Worm (Caenorhabditis elegans) whole organism, L2 larva: ENCODE results near the gene Y54G2A.36.

Experiments used
- C34F6.9 ChIP-seq: fragments of 150-350 bp; optimal IDR thresholded peaks from 2 replicates; lab custom pipeline; 2014; ENCODE audit warnings: missing biosample characterization, missing genetic modification characterization
- F13H6.1 ChIP-seq: sonication (generic microtip); optimal IDR thresholded peaks from 2 replicates; lab custom pipeline; 2016; ENCODE audit warnings: missing genetic modification characterization, missing compliant biosample characterization
- R02D3.7 ChIP-seq: fragments of 150-350 bp; optimal IDR thresholded peaks from 2 replicates; lab custom pipeline; 2014; ENCODE audit warnings: missing biosample characterization, missing genetic modification characterization
- Y55F3AM.14 ChIP-seq: fragments of 200-800 bp; sonication (Bioruptor generic); optimal IDR thresholded peaks from 2 replicates; lab custom pipeline; 2018; ENCODE audit warnings: mild to moderate bottlenecking, missing genetic modification characterization, missing compliant biosample characterization
- ZK546.5 ChIP-seq: sonication (generic microtip); optimal IDR thresholded peaks from 2 replicates; lab custom pipeline; 2017; ENCODE audit warnings: missing biosample characterization, missing genetic modification characterization
- alr-1 ChIP-seq: fragments of 150-350 bp; optimal IDR thresholded peaks from 2 replicates; lab custom pipeline; 2014; ENCODE audit warnings: missing biosample characterization, missing genetic modification characterization
- ama-1 ChIP-seq: fragments of 150-350 bp; optimal IDR thresholded peaks from 2 replicates; lab custom pipeline; 2018; ENCODE audit warnings: inconsistent platforms
- blmp-1 ChIP-seq: sonication (generic microtip); optimal IDR thresholded peaks from 2 replicates; lab custom pipeline; 2017; ENCODE audit warnings: missing genetic modification characterization, mild to moderate bottlenecking, missing compliant biosample characterization, antibody characterized with exemption, moderate library complexity; ENCODE audit not compliant: insufficient read depth
- ceh-16 ChIP-seq: fragments of 150-350 bp; optimal IDR thresholded peaks from 2 replicates; lab custom pipeline; 2014; ENCODE audit warnings: missing biosample characterization, missing genetic modification characterization
- ceh-82 ChIP-seq: fragments of 150-350 bp; optimal IDR thresholded peaks from 2 replicates; lab custom pipeline; 2014; ENCODE audit warnings: missing biosample characterization, missing genetic modification characterization
- dmd-4 ChIP-seq: sonication (generic microtip); optimal IDR thresholded peaks from 2 replicates; lab custom pipeline; 2017; ENCODE audit warnings: missing biosample characterization, missing genetic modification characterization
- egl-27 ChIP-seq: sonication (generic microtip); optimal IDR thresholded peaks from 3 replicates; lab custom pipeline; 2017; ENCODE audit warnings: missing biosample characterization, missing genetic modification reagents, missing genetic modification characterization
- elt-3 ChIP-seq: sonication (generic microtip); optimal IDR thresholded peaks from 2 replicates; lab custom pipeline; 2017; ENCODE audit warnings: missing biosample characterization, missing genetic modification characterization
- fos-1 ChIP-seq: fragments of 150-350 bp; optimal IDR thresholded peaks from 2 replicates; lab custom pipeline; 2014; ENCODE audit warnings: missing biosample characterization, missing genetic modification characterization
- gmeb-1 ChIP-seq: fragments of 150-350 bp; optimal IDR thresholded peaks from 2 replicates; lab custom pipeline; 2014; ENCODE audit warnings: missing biosample characterization, missing genetic modification characterization
- lin-13 ChIP-seq: fragments of 150-350 bp; optimal IDR thresholded peaks from 2 replicates; lab custom pipeline; 2014; ENCODE audit warnings: missing biosample characterization, missing genetic modification reagents, missing genetic modification characterization
- lin-39 ChIP-seq: fragments of 150-350 bp; optimal IDR thresholded peaks from 2 replicates; lab custom pipeline; 2014; ENCODE audit warnings: missing biosample characterization, missing genetic modification reagents, missing genetic modification characterization
- lsy-2 ChIP-seq, 2 experiments: fragments of 150-350 bp in 1 of 2; sonication (generic microtip) in 1 of 2; optimal IDR thresholded peaks; 2 replicates each; lab custom pipeline; 2014 to 2017; ENCODE audit warnings: missing biosample characterization in 2 of 2, missing genetic modification characterization in 2 of 2
- mab-5 ChIP-seq: fragments of 150-350 bp; optimal IDR thresholded peaks from 2 replicates; lab custom pipeline; 2014; ENCODE audit warnings: missing biosample characterization, missing genetic modification characterization
- nhr-10 ChIP-seq: sonication (generic microtip); optimal IDR thresholded peaks from 2 replicates; lab custom pipeline; 2017; ENCODE audit warnings: missing biosample characterization, missing genetic modification characterization
- nhr-11 ChIP-seq: fragments of 150-350 bp; optimal IDR thresholded peaks from 2 replicates; lab custom pipeline; 2014; ENCODE audit warnings: missing biosample characterization, missing genetic modification characterization
- nhr-129 ChIP-seq: fragments of 150-350 bp; optimal IDR thresholded peaks from 2 replicates; lab custom pipeline; 2014; ENCODE audit warnings: missing biosample characterization, missing genetic modification characterization
- nhr-21 ChIP-seq: fragments of 150-350 bp; optimal IDR thresholded peaks from 2 replicates; lab custom pipeline; 2014; ENCODE audit warnings: missing biosample characterization, missing genetic modification characterization
- nhr-23 ChIP-seq: fragments of 150-350 bp; optimal IDR thresholded peaks from 2 replicates; lab custom pipeline; 2014; ENCODE audit warnings: missing biosample characterization, missing genetic modification reagents, missing genetic modification characterization
- nhr-6 ChIP-seq: fragments of 150-350 bp; optimal IDR thresholded peaks from 2 replicates; lab custom pipeline; 2014; ENCODE audit warnings: missing biosample characterization, missing genetic modification characterization
- nhr-77 ChIP-seq: fragments of 150-350 bp; optimal IDR thresholded peaks from 2 replicates; lab custom pipeline; 2014; ENCODE audit warnings: missing biosample characterization, missing genetic modification characterization
- peb-1 ChIP-seq: fragments of 150-350 bp; optimal IDR thresholded peaks from 2 replicates; lab custom pipeline; 2014; ENCODE audit warnings: missing biosample characterization, missing genetic modification characterization
- sem-4 ChIP-seq: fragments of 150-350 bp; optimal IDR thresholded peaks from 2 replicates; lab custom pipeline; 2014; ENCODE audit warnings: missing biosample characterization, missing genetic modification reagents, missing genetic modification characterization
- sma-3 ChIP-seq: sonication (generic microtip); optimal IDR thresholded peaks from 2 replicates; lab custom pipeline; 2016; ENCODE audit warnings: missing genetic modification reagents, missing genetic modification characterization, missing compliant biosample characterization
- snpc-4 ChIP-seq: fragments of 150-350 bp; optimal IDR thresholded peaks from 2 replicates; lab custom pipeline; 2014; ENCODE audit warnings: missing biosample characterization, missing genetic modification characterization
- unc-39 ChIP-seq: fragments of 150-350 bp; optimal IDR thresholded peaks from 2 replicates; lab custom pipeline; 2014; ENCODE audit warnings: missing biosample characterization, missing genetic modification characterization
- unc-55 ChIP-seq: fragments of 150-350 bp; sonication (generic microtip); optimal IDR thresholded peaks from 3 replicates; lab custom pipeline; 2014; ENCODE audit warnings: missing biosample characterization, missing genetic modification reagents, missing genetic modification characterization
- unc-62 ChIP-seq: fragments of 150-350 bp; optimal IDR thresholded peaks from 2 replicates; lab custom pipeline; 2014; ENCODE audit warnings: missing biosample characterization, missing genetic modification reagents, missing genetic modification characterization
- ztf-1 ChIP-seq: fragments of 200-800 bp; sonication (Bioruptor generic); conservative IDR thresholded peaks from 2 replicates; pipeline ENCODE4 v1.3.6; 2022; ENCODE audit warnings: missing genetic modification characterization, missing compliant biosample characterization
- ztf-11 ChIP-seq: sonication (generic microtip); optimal IDR thresholded peaks from 2 replicates; lab custom pipeline; 2017; ENCODE audit warnings: missing biosample characterization, missing genetic modification characterization
- ztf-4 ChIP-seq: fragments of 150-350 bp; optimal IDR thresholded peaks from 2 replicates; lab custom pipeline; 2014; ENCODE audit warnings: missing biosample characterization, missing genetic modification characterization

The Y54G2A.36 gene

DNA sequence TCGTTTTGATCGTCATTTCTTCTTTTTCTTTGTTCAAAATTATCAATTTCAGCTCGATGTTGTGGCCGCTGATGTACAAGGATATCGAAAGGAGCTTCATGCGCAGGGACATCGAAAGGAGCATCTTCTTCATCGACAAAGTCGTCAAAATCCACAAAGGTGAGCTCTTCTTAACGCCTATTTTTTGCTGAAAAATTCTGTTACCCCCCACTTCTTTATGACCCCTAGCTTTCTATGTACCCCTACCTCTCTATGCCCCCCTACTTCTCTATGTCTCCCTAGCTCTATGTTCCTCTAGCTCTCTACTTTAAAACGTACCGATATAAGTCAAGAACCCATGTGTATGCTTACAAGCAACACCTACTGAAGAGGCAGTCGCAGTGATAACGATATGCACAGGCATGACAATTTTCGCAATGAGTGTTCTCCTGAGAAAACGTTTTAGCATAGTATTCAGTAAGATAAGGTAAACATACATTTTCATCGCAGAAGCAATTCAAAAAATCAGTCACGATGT is at the start of gene Y54G2A.36:
Gene Y54G2A.36, plus strand, starts transcription at position 51 of the 517 bp plus-strand sequence.
- TF ChIP-seq nhr-6 (tag; lab: Kevin White, UChicago), result no peak
- TF ChIP-seq F13H6.1 (tag; lab: Kevin White, UChicago), result no peak
- TF ChIP-seq sma-3 (GFP tag; lab: Kevin White, UChicago), result no peak
- no peak for TF ChIP-seq egl-27 (tag; lab: Kevin White, UChicago)
- TF ChIP-seq C34F6.9 (tag; lab: Kevin White, UChicago), result no peak
- no peak for TF ChIP-seq gmeb-1
- TF ChIP-seq nhr-10 (tag; lab: Kevin White, UChicago), result no peak
- no peak for TF ChIP-seq snpc-4 (tag; lab: Kevin White, UChicago)
- TF ChIP-seq dmd-4 (tag; lab: Kevin White, UChicago), result no peak
- TF ChIP-seq ama-1 (lab: Kevin White, UChicago), result no peak
- no peak for TF ChIP-seq unc-62 (GFP tag; lab: Kevin White, UChicago)
- no peak for TF ChIP-seq nhr-129 (tag; lab: Kevin White, UChicago)
- TF ChIP-seq fos-1, result no peak

ce11 chrIV:2849269-2849668 is 48.2 kb upstream of the Y54G2A.36 start:
- TF ChIP-seq elt-3 (tag; lab: Kevin White, UChicago), result no peak
- TF ChIP-seq lin-13 (GFP tag; lab: Kevin White, UChicago), result no peak
- no peak for TF ChIP-seq mab-5 (tag; lab: Kevin White, UChicago)
- no peak for TF ChIP-seq unc-55 (GFP tag; lab: Kevin White, UChicago)
- TF ChIP-seq fos-1, result no peak
- TF ChIP-seq nhr-21, result no peak
- no peak for TF ChIP-seq lsy-2 (tag; optimal IDR thresholded peaks at IDR 0.05; lab: Kevin White, UChicago)
- TF ChIP-seq Y55F3AM.14 (GFP tag; lab: Kevin White, UChicago), result no peak
- TF ChIP-seq ama-1 (lab: Kevin White, UChicago), result no peak
- TF ChIP-seq R02D3.7 (tag; lab: Kevin White, UChicago), result no peak
- no peak for TF ChIP-seq nhr-77 (tag; lab: Kevin White, UChicago)
- no peak for TF ChIP-seq ztf-1 (GFP tag; lab: Robert Waterston, UW)
- no peak for TF ChIP-seq C34F6.9 (tag; lab: Kevin White, UChicago)
- TF ChIP-seq nhr-23, result no peak
- TF ChIP-seq ZK546.5 (tag; lab: Kevin White, UChicago), result no peak
- TF ChIP-seq ztf-4, result no peak
- no peak for TF ChIP-seq alr-1
- no peak for TF ChIP-seq gmeb-1
- TF ChIP-seq nhr-10 (tag; lab: Kevin White, UChicago), result no peak
- no peak for TF ChIP-seq unc-39 (tag; lab: Kevin White, UChicago)

DNA sequence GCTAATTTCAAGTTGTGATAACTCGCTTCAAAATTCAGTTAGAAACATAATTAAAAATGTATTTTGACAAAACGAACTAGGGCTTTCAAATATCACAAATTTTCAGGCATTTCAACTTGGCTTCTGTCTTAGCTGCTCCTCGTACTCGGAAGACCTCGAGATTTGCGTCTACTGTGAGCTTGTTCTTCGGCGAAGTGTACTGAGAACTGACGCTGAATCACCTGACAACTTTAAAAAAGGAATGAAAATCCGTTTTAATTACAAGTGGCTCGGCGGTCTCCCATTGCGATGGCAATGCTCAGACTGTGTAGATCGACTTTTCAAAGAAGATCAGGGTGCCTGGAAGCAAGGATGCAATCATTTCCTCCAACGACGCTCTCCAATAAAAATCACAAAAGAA is 46.9 kb upstream of the Y54G2A.36 start, which contains the start of gene clec-85:
Gene clec-85, plus strand, starts transcription at position 301 of the 400 bp plus-strand sequence.
- no peak for TF ChIP-seq nhr-11
- no peak for TF ChIP-seq ztf-11 (tag; lab: Kevin White, UChicago)
- no peak for TF ChIP-seq blmp-1 (tag; lab: Kevin White, UChicago)
- no peak for TF ChIP-seq nhr-129 (tag; lab: Kevin White, UChicago)
- no peak for TF ChIP-seq nhr-21
- TF ChIP-seq dmd-4 (tag; lab: Kevin White, UChicago), result no peak
- no peak for TF ChIP-seq ZK546.5 (tag; lab: Kevin White, UChicago)
- no peak for TF ChIP-seq unc-62 (GFP tag; lab: Kevin White, UChicago)
- no peak for TF ChIP-seq snpc-4 (tag; lab: Kevin White, UChicago)
- no peak for TF ChIP-seq mab-5 (tag; lab: Kevin White, UChicago)
- TF ChIP-seq nhr-10 (tag; lab: Kevin White, UChicago), result no peak
- TF ChIP-seq ceh-16 (tag; lab: Kevin White, UChicago), result no peak
- TF ChIP-seq elt-3 (tag; lab: Kevin White, UChicago), result no peak
- TF ChIP-seq lin-39, result no peak
- TF ChIP-seq sma-3 (GFP tag; lab: Kevin White, UChicago), result no peak
- TF ChIP-seq fos-1, result no peak
- no peak for TF ChIP-seq peb-1 (tag; lab: Kevin White, UChicago)
- no peak for TF ChIP-seq Y55F3AM.14 (GFP tag; lab: Kevin White, UChicago)
- no peak for TF ChIP-seq unc-55 (GFP tag; lab: Kevin White, UChicago)
- no peak for TF ChIP-seq sem-4 (tag; lab: Kevin White, UChicago)

ce11 chrIV:2851625-2852024 is 45.9 kb upstream of the Y54G2A.36 start:
- TF ChIP-seq nhr-11 (no peak), ceh-82 (tag; lab: Kevin White, UChicago) (no peak), dmd-4 (tag; lab: Kevin White, UChicago) (no peak)
